Fruit fly (Drosophila melanogaster): Measurements from ENCODE around the gene CG5068.

CG5068 gene

dm6 chr3L:8996173-8996767 is 9.8 kb downstream of the CG5068 start:
- TF ChIP-seq cic (GFP tag; optimal IDR thresholded peaks at IDR 0.05) (no peak), Mnt (GFP tag; optimal IDR thresholded peaks at IDR 0.05) (peak; percentile 57), Clk (GFP tag; optimal IDR thresholded peaks at IDR 0.05) (peak; percentile 51), tj (GFP tag; optimal IDR thresholded peaks at IDR 0.05) (peak; percentile 33), CG11617 (GFP tag; optimal IDR thresholded peaks at IDR 0.05) (peak; percentile 64), CG5204 (GFP tag; optimal IDR thresholded peaks at IDR 0.05) (no peak), CG7101 (tag; optimal IDR thresholded peaks at IDR 0.05) (peak; percentile 90), CG12768 (GFP tag; optimal IDR thresholded peaks at IDR 0.05) (peak; percentile 59), CG7045 (GFP tag; optimal IDR thresholded peaks at IDR 0.05) (peak; percentile 64), kay (GFP tag; ENCODE audit: borderline replicate concordance) (no peak), pad (GFP tag; optimal IDR thresholded peaks at IDR 0.05) (peak; percentile 80), cnc (optimal IDR thresholded peaks at IDR 0.05) (no peak), Crg-1 (GFP tag; optimal IDR thresholded peaks at IDR 0.05) (peak; percentile 37), CG1620 (GFP tag; optimal IDR thresholded peaks at IDR 0.05) (peak; percentile 74), ovo (GFP tag; optimal IDR thresholded peaks at IDR 0.05) (peak; percentile 96), CG14711 (tag; optimal IDR thresholded peaks at IDR 0.05) (peak; percentile 89), bab1 (GFP tag; optimal IDR thresholded peaks at IDR 0.05) (peak; percentile 96), CG33017 (tag; optimal IDR thresholded peaks at IDR 0.05) (peak; percentile 90)

DNA sequence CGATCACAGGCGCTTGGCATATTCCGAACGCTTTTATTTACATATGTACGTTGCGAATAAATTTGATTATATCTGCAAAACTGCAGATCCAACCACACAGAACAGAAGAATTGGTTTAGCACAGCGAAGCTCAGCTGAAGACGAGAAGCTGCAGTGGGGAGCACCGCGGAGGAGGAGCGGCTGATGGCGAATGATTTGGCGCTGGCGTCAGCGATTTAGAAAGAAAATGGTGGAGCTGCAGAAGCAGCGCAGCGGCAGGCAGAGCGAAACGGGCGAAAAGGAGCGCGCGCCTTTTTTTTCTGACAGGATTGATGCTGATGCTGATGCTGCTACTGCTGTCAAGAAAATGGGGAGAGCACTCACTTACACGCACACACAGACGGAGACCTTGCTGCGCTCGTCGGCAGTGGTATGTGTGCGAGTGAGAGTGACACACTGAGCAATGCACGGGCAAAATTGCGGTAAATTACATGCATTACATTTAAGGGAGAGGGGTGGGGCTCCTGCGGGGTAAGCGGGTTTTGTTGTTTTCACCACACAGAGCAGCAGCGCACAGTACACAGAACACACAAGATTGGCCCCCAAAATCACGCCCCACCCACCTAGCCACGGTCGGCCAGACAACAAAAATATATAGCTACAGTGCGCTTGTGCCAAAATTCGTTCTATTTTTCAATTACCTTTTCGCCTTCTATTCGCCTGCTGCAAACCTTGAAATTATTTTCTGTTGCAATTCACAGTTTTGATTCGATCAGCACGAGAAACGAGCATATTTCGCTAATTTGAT is 10.6 kb downstream of the CG5068 start:
- TF ChIP-seq CG5204 (GFP tag; optimal IDR thresholded peaks at IDR 0.05) (no peak), CG11617 (GFP tag; optimal IDR thresholded peaks at IDR 0.05) (peak; percentile 55), Hr96 (GFP tag; optimal IDR thresholded peaks at IDR 0.05) (no peak), CG12768 (GFP tag; optimal IDR thresholded peaks at IDR 0.05) (peak; percentile 49), CG7101 (tag; optimal IDR thresholded peaks at IDR 0.05) (no peak), Crg-1 (GFP tag; optimal IDR thresholded peaks at IDR 0.05) (no peak), pad (GFP tag; optimal IDR thresholded peaks at IDR 0.05) (peak; percentile 99), ovo (GFP tag; optimal IDR thresholded peaks at IDR 0.05) (peak; percentile 85), tj (GFP tag; optimal IDR thresholded peaks at IDR 0.05) (peak; percentile 91), cic (GFP tag; optimal IDR thresholded peaks at IDR 0.05) (peak; percentile 42)

DNA sequence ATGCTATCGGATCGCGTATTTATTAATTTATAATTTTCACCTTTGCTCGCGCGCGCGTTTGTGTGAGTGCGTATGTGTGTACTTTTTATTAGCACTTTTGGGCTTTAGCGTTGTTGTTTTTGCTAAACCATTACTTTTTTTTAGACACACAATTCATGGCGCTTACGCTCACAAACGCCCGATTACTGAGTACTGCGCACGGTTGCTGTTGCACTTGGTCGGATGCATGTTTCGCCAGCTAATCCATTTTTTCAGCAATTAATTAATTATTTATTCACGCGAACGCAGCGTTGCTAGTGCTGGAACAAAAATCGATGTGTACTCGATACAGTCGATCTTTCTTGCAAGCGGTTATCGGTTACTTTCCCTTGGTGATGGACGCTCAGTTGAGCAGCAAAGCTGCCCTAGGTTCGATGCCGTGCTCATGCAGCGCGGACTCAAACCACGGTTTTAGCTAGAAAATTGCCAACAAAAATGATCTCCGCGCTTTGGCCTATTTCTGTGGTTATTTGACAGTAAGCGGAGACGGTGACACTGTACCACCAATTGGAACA is 11.3 kb downstream of the CG5068 start, which contains the start of the genes smg and CG5087:
Gene smg (minus strand): TSS at position 304 of the 554 bp plus-strand sequence.
Gene CG5087 (plus strand): TSS at position 499 of the 554 bp plus-strand sequence.
- TF ChIP-seq CG1620 (GFP tag; optimal IDR thresholded peaks at IDR 0.05) (peak; percentile 62), CG5204 (GFP tag; optimal IDR thresholded peaks at IDR 0.05) (no peak), CG33017 (tag; optimal IDR thresholded peaks at IDR 0.05) (no peak), tj (GFP tag; optimal IDR thresholded peaks at IDR 0.05) (peak; percentile 17), ovo (GFP tag; optimal IDR thresholded peaks at IDR 0.05) (peak; percentile 57), CG14711 (tag; optimal IDR thresholded peaks at IDR 0.05) (peak; percentile 6), pad (GFP tag; optimal IDR thresholded peaks at IDR 0.05) (no peak), Mnt (GFP tag; optimal IDR thresholded peaks at IDR 0.05) (peak; percentile 55), CG11617 (GFP tag; optimal IDR thresholded peaks at IDR 0.05) (peak; percentile 4), bab1 (GFP tag; optimal IDR thresholded peaks at IDR 0.05) (peak; percentile 74), toe (GFP tag; optimal IDR thresholded peaks at IDR 0.05) (peak; percentile 46)

dm6 chr3L:9002527-9002926 is 16.0 kb downstream of the CG5068 start:
- TF ChIP-seq ovo (GFP tag; optimal IDR thresholded peaks at IDR 0.05) (no peak), CG11617 (GFP tag; optimal IDR thresholded peaks at IDR 0.05) (no peak), CG7101 (tag; optimal IDR thresholded peaks at IDR 0.05) (no peak), tj (GFP tag; optimal IDR thresholded peaks at IDR 0.05) (no peak), cnc (optimal IDR thresholded peaks at IDR 0.05) (no peak), Mnt (GFP tag; optimal IDR thresholded peaks at IDR 0.05) (no peak)

- TF ChIP-seq toe (GFP tag; optimal IDR thresholded peaks at IDR 0.05): no peak
- TF ChIP-seq tj (GFP tag; optimal IDR thresholded peaks at IDR 0.05): no peak
- TF ChIP-seq CG7101 (tag; optimal IDR thresholded peaks at IDR 0.05): no peak
- TF ChIP-seq Hr96 (GFP tag; optimal IDR thresholded peaks at IDR 0.05): no peak
- no peak for TF ChIP-seq kay (GFP tag; ENCODE audit: borderline replicate concordance)
- TF ChIP-seq Mnt (GFP tag; optimal IDR thresholded peaks at IDR 0.05): no peak
- TF ChIP-seq bab1 (GFP tag; optimal IDR thresholded peaks at IDR 0.05): no peak
Observed at dm6 chr3L:9003369-9003768, 16.9 kb downstream of the CG5068 start.

- TF ChIP-seq cic (GFP tag; optimal IDR thresholded peaks at IDR 0.05) (no peak), Clk (GFP tag; optimal IDR thresholded peaks at IDR 0.05) (no peak), CG7101 (tag; optimal IDR thresholded peaks at IDR 0.05) (no peak), kay (GFP tag; ENCODE audit: borderline replicate concordance) (no peak), CG5204 (GFP tag; optimal IDR thresholded peaks at IDR 0.05) (no peak), Mnt (GFP tag; optimal IDR thresholded peaks at IDR 0.05) (no peak), cnc (optimal IDR thresholded peaks at IDR 0.05) (no peak), CG11617 (GFP tag; optimal IDR thresholded peaks at IDR 0.05) (no peak), tj (GFP tag; optimal IDR thresholded peaks at IDR 0.05) (no peak), bab1 (GFP tag; optimal IDR thresholded peaks at IDR 0.05) (no peak), CG14711 (tag; optimal IDR thresholded peaks at IDR 0.05) (no peak), ovo (GFP tag; optimal IDR thresholded peaks at IDR 0.05) (no peak), pad (GFP tag; optimal IDR thresholded peaks at IDR 0.05) (no peak), CG12768 (GFP tag; optimal IDR thresholded peaks at IDR 0.05) (no peak)
Observed at dm6 chr3L:9004788-9005246, 18.3 kb downstream of the CG5068 start, which contains the start of gene Doc3. Gene Doc3 (plus strand): TSS chr3L:9005196.

Measured in whole organism, adult.